Worm (Caenorhabditis elegans) whole organism, young adult: ENCODE measurements around the gene K08E7.4.

Source experiments
- C06A6.2 ChIP-seq: fragments of 200-800 bp; sonication (Bioruptor generic); conservative IDR thresholded peaks from 2 replicates; pipeline ENCODE4 v1.3.6; 2022; ENCODE audit warnings: missing genetic modification characterization, missing compliant biosample characterization
- F22D6.2 ChIP-seq: sonication (generic microtip); optimal IDR thresholded peaks from 2 replicates; lab custom pipeline; 2016; ENCODE audit warnings: mild to moderate bottlenecking, missing genetic modification characterization, missing compliant biosample characterization
- F37B4.10 ChIP-seq: fragments of 200-800 bp; sonication (Bioruptor generic); IDR thresholded peaks from 2 replicates; pipeline ENCODE4 v1.3.6; 2022; ENCODE audit warnings: missing genetic modification characterization, missing compliant biosample characterization
- Y56A3A.18 ChIP-seq: fragments of 200-800 bp; sonication (Bioruptor generic); IDR thresholded peaks from 2 replicates; pipeline ENCODE4 v1.3.6; 2022; ENCODE audit warnings: missing genetic modification reagents, missing genetic modification characterization, missing compliant biosample characterization
- ama-1 ChIP-seq, 3 experiments: fragments of 150-350 bp in 1 of 3; sonication (generic microtip) in 2 of 3; optimal IDR thresholded peaks; 2 replicates each; lab custom pipeline; 2014 to 2018; ENCODE audit warnings: missing biosample characterization in 2 of 3, missing genetic modification characterization in 2 of 3, missing genetic modification reagents in 2 of 3
- hmg-1.2 ChIP-seq: fragments of 200-800 bp; sonication (Bioruptor generic); IDR thresholded peaks from 2 replicates; pipeline ENCODE4 v1.3.6; 2022; ENCODE audit warnings: missing genetic modification reagents, missing genetic modification characterization, missing compliant biosample characterization
- lag-1 ChIP-seq: fragments of 200-800 bp; sonication (Bioruptor generic); IDR thresholded peaks from 2 replicates; pipeline ENCODE4 v1.3.6; 2022; ENCODE audit warnings: missing genetic modification reagents, missing genetic modification characterization, missing compliant biosample characterization
- lsy-27 ChIP-seq: sonication (generic microtip); optimal IDR thresholded peaks from 2 replicates; lab custom pipeline; 2017; ENCODE audit warnings: missing genetic modification characterization, mild to moderate bottlenecking, missing compliant biosample characterization, antibody characterized with exemption, missing genotype, borderline replicate concordance; ENCODE audit not compliant: insufficient read depth
- snpc-1.3 ChIP-seq: sonication (generic microtip); optimal IDR thresholded peaks from 2 replicates; lab custom pipeline; 2017; ENCODE audit warnings: missing genetic modification characterization, mild to moderate bottlenecking, missing compliant biosample characterization, antibody characterized with exemption, moderate library complexity, missing genotype, missing genetic modification reagents; ENCODE audit not compliant: insufficient read depth
- unc-62 ChIP-seq: fragments of 150-350 bp; optimal IDR thresholded peaks from 2 replicates; lab custom pipeline; 2014; ENCODE audit warnings: missing biosample characterization, missing genetic modification reagents, missing genetic modification characterization

- no peak for TF ChIP-seq lsy-27 (tag; lab: Kevin White, UChicago)
- TF ChIP-seq unc-62 (GFP tag; lab: Kevin White, UChicago): peak; percentile 83
- TF ChIP-seq C06A6.2: no peak
- TF ChIP-seq snpc-1.3 (tag; lab: Kevin White, UChicago): no peak
- no peak for TF ChIP-seq ama-1 (optimal IDR thresholded peaks at IDR 0.05; lab: Kevin White, UChicago)
- no peak for TF ChIP-seq ama-1 (GFP tag; optimal IDR thresholded peaks at IDR 0.05; lab: Kevin White, UChicago)
- no peak; the same call in 1 of the 2 replicates for TF ChIP-seq hmg-1.2 (GFP tag; lab: Robert Waterston, UW)
- TF ChIP-seq F22D6.2 (tag; lab: Kevin White, UChicago): no peak
- 0 out of 2 replicates have a peak, but pooled peaks have one; percentile 35 for TF ChIP-seq Y56A3A.18
- TF ChIP-seq F37B4.10 (GFP tag; lab: Robert Waterston, UW): no peak
- TF ChIP-seq lag-1: no peak
Measured at ce11 chrIV:12527217-12527616, 43.7 kb downstream of the K08E7.4 start, which contains the start of gene F53B2.8.
